Worm (Caenorhabditis elegans): ENCODE data around the gene fipr-29.

DNA sequence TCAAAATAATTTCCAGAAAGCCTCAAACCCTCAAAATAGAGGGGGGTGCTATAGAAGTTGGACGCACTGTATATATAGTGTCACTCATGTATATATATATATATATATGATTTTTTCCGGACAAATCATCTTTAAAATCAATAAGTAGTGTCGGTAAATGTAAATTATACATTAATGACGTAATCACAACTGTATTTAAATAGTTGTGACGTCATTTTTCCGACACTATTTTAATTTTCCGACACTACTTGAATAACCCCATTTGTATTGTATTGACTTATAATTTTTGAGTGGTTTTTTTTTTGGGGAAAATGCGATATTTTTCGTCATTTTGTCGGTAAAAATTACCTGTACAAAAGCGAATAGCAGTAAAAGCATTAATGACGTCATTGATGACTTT lies 41.3 kb downstream of the fipr-29 start:
- TF ChIP-seq mdl-1 (tag; optimal IDR thresholded peaks at IDR 0.05) (no peak), eor-1 (tag; optimal IDR thresholded peaks at IDR 0.05) (no peak), nfya-1 (tag; optimal IDR thresholded peaks at IDR 0.05; ENCODE audit: insufficient read depth) (no peak), ama-1 (optimal IDR thresholded peaks at IDR 0.05) (no peak), snpc-4 (tag; optimal IDR thresholded peaks at IDR 0.05) (no peak), R02D3.7 (tag; optimal IDR thresholded peaks at IDR 0.05) (no peak), elt-3 (tag; optimal IDR thresholded peaks at IDR 0.05) (no peak), aly-2 (tag; optimal IDR thresholded peaks at IDR 0.05) (no peak)
